Worm (Caenorhabditis elegans): Measurements from ENCODE around the gene W06B4.2.

- no peak for TF ChIP-seq C34F6.9 (tag; optimal IDR thresholded peaks at IDR 0.05)
- TF ChIP-seq unc-39 (tag; optimal IDR thresholded peaks at IDR 0.05) = no peak
- no peak for TF ChIP-seq nhr-11 (tag; optimal IDR thresholded peaks at IDR 0.05)
- no peak for TF ChIP-seq ZK546.5 (tag; optimal IDR thresholded peaks at IDR 0.05)
- no peak for TF ChIP-seq snpc-4 (tag; optimal IDR thresholded peaks at IDR 0.05)
- no peak for TF ChIP-seq lin-13 (GFP tag; optimal IDR thresholded peaks at IDR 0.05)
- no peak for TF ChIP-seq elt-1 (tag; optimal IDR thresholded peaks at IDR 0.05)
- no peak for TF ChIP-seq ama-1 (optimal IDR thresholded peaks at IDR 0.05)
- TF ChIP-seq nhr-237 (tag; optimal IDR thresholded peaks at IDR 0.05) = no peak
- no peak for TF ChIP-seq R02D3.7 (tag; optimal IDR thresholded peaks at IDR 0.05)
Measured at ce11 chrII:4438601-4439000, 29.4 kb upstream of the W06B4.2 start, which contains the start of gene nhr-16.

Data from whole organism, L2 larva.